Worm (Caenorhabditis elegans): Measurements from ENCODE around the gene col-44.

col-44 gene

DNA sequence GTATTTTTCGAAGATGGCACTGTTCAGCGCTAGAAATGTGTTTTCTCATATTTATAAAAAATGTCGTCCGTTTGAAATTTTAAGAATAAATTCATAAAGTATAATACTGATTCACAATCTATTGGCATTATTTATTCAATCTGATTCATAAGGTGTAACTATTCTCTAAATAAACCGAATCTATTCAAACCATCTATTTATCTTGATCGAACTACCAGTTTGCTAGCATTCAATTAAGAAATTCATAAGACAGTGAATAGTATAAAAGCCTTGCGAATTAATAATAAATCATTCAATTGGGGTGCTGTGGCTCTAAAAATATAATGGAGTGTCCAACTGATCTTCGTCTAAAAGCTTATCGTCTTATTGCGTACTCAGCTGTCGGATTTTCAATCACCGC, at the start of gene col-44:
col-44 (plus strand) TSS at position 301 of the 400 bp plus-strand sequence.
- TF ChIP-seq blmp-1 (tag; optimal IDR thresholded peaks at IDR 0.05; ENCODE audit: insufficient read depth), result no peak
- no peak for TF ChIP-seq snpc-4 (tag; optimal IDR thresholded peaks at IDR 0.05)
- TF ChIP-seq nhr-10 (tag; optimal IDR thresholded peaks at IDR 0.05), result no peak
- no peak for TF ChIP-seq fos-1 (tag; optimal IDR thresholded peaks at IDR 0.05)
- TF ChIP-seq nhr-11 (tag; optimal IDR thresholded peaks at IDR 0.05), result no peak
- TF ChIP-seq nhr-129 (tag; optimal IDR thresholded peaks at IDR 0.05), result no peak
- TF ChIP-seq nhr-21 (tag; optimal IDR thresholded peaks at IDR 0.05), result no peak
- no peak for TF ChIP-seq C34F6.9 (tag; optimal IDR thresholded peaks at IDR 0.05)
- no peak for TF ChIP-seq skn-1 (tag; optimal IDR thresholded peaks at IDR 0.05)
- no peak for TF ChIP-seq sma-3 (GFP tag; optimal IDR thresholded peaks at IDR 0.05)
- TF ChIP-seq mdl-1 (tag; optimal IDR thresholded peaks at IDR 0.05), result no peak
- no peak for TF ChIP-seq lin-13 (GFP tag; optimal IDR thresholded peaks at IDR 0.05)
- TF ChIP-seq ztf-4 (tag; optimal IDR thresholded peaks at IDR 0.05), result no peak
- TF ChIP-seq zag-1 (tag; optimal IDR thresholded peaks at IDR 0.05), result no peak
- no peak for TF ChIP-seq R02D3.7 (tag; optimal IDR thresholded peaks at IDR 0.05)
- no peak for TF ChIP-seq nhr-25 (tag; optimal IDR thresholded peaks at IDR 0.05)

- TF ChIP-seq nhr-6 (tag; optimal IDR thresholded peaks at IDR 0.05) (no peak), ama-1 (optimal IDR thresholded peaks at IDR 0.05) (peak; percentile 82), ztf-4 (tag; optimal IDR thresholded peaks at IDR 0.05) (no peak), nhr-25 (tag; optimal IDR thresholded peaks at IDR 0.05) (no peak)
Measured at ce11 chrX:13542236-13542635, 49.0 kb upstream of the col-44 start, which contains the start of gene cah-4. Gene cah-4 (plus strand): TSS chrX:13542574.

DNA sequence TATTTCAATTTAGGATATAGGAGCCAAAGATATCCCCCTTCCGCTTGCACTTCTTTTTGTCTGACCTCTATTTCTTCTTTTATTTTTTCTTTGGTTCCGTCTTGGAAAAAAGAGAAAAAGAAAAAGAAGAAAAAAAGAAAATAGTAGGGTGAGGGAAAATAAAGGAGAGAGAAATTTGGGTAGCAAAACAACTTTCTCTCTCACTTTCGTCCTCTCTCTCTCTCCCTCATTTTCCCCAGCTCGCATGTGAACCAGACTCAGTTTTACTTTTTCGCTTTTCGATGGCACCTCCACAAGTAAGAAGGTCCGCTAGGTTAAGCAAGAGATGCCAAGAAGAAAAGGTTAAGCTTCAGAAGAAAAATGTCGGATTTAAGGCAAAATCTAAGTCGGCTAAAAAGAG, 48.5 kb upstream of the col-44 start:
- TF ChIP-seq C34F6.9 (tag; optimal IDR thresholded peaks at IDR 0.05) (peak; percentile 56), elt-3 (tag; optimal IDR thresholded peaks at IDR 0.05) (no peak), Y55F3AM.14 (GFP tag; optimal IDR thresholded peaks at IDR 0.05) (peak; percentile 29), lin-13 (GFP tag; optimal IDR thresholded peaks at IDR 0.05) (peak; percentile 26), mbf-1 (tag; optimal IDR thresholded peaks at IDR 0.05) (no peak), nhr-129 (tag; optimal IDR thresholded peaks at IDR 0.05) (peak; percentile 10), lsy-2 (tag; optimal IDR thresholded peaks at IDR 0.05) (peak in 1 of 2 experiments; percentile 33), sem-4 (tag; optimal IDR thresholded peaks at IDR 0.05) (peak; percentile 12), sma-9 (GFP tag; optimal IDR thresholded peaks at IDR 0.05) (peak; percentile 51), sma-9 (tag; optimal IDR thresholded peaks at IDR 0.05) (no peak), ceh-16 (tag; optimal IDR thresholded peaks at IDR 0.05) (no peak), ztf-4 (tag; optimal IDR thresholded peaks at IDR 0.05) (peak; percentile 38), blmp-1 (tag; optimal IDR thresholded peaks at IDR 0.05; ENCODE audit: insufficient read depth) (peak; percentile 31), mdl-1 (tag; optimal IDR thresholded peaks at IDR 0.05) (no peak), crh-2 (tag; optimal IDR thresholded peaks at IDR 0.05) (peak; percentile 17), ceh-82 (tag; optimal IDR thresholded peaks at IDR 0.05) (no peak), ztf-1 (GFP tag; conservative IDR thresholded peaks at IDR 0.05) (no peak), unc-55 (GFP tag; optimal IDR thresholded peaks at IDR 0.05) (peak; percentile 37), ama-1 (optimal IDR thresholded peaks at IDR 0.05) (peak; percentile 26)

DNA sequence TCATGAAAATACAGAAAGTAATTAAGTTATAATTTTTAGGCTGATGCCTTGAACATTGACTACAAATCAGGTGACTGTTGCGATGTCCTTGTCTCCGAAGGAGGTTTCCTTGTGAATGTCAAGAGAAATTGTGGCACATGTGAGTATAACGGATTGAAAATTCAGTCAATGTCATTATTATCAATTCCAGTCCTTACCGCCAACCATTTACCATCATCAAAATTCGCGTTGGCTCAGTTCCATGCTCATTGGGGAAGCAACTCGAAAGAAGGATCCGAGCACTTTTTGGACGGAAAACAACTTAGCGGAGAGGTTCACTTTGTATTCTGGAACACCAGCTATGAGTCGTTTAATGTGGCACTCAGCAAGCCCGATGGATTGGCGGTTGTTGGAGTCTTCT, 47.9 kb upstream of the col-44 start:
- TF ChIP-seq elt-1 (tag; optimal IDR thresholded peaks at IDR 0.05), result no peak
- TF ChIP-seq alr-1 (tag; optimal IDR thresholded peaks at IDR 0.05), result no peak
- no peak for TF ChIP-seq unc-39 (tag; optimal IDR thresholded peaks at IDR 0.05)
- TF ChIP-seq ZK546.5 (tag; optimal IDR thresholded peaks at IDR 0.05), result no peak
- no peak for TF ChIP-seq F13H6.1 (tag; optimal IDR thresholded peaks at IDR 0.05)
- no peak for TF ChIP-seq ceh-16 (tag; optimal IDR thresholded peaks at IDR 0.05)
- TF ChIP-seq peb-1 (tag; optimal IDR thresholded peaks at IDR 0.05), result no peak
- TF ChIP-seq unc-55 (GFP tag; optimal IDR thresholded peaks at IDR 0.05), result no peak
- no peak for TF ChIP-seq sma-9 (GFP tag; optimal IDR thresholded peaks at IDR 0.05)
- TF ChIP-seq sma-9 (tag; optimal IDR thresholded peaks at IDR 0.05), result no peak

- TF ChIP-seq mbf-1 (tag; optimal IDR thresholded peaks at IDR 0.05) (no peak), lin-39 (tag; optimal IDR thresholded peaks at IDR 0.05) (no peak), ama-1 (optimal IDR thresholded peaks at IDR 0.05) (peak; percentile 78), nhr-11 (tag; optimal IDR thresholded peaks at IDR 0.05) (no peak), crh-2 (tag; optimal IDR thresholded peaks at IDR 0.05) (peak; percentile 3), nhr-10 (tag; optimal IDR thresholded peaks at IDR 0.05) (no peak), unc-55 (GFP tag; optimal IDR thresholded peaks at IDR 0.05) (peak; percentile 81), nhr-25 (tag; optimal IDR thresholded peaks at IDR 0.05) (peak; percentile 2), nhr-21 (tag; optimal IDR thresholded peaks at IDR 0.05) (peak; percentile 60), alr-1 (tag; optimal IDR thresholded peaks at IDR 0.05) (no peak), aly-2 (tag; optimal IDR thresholded peaks at IDR 0.05) (no peak)
Measured at ce11 chrX:13544544-13545021, 46.7 kb upstream of the col-44 start.

Data from whole organism, L2 larva.